Fruit fly (Drosophila melanogaster): ENCODE results near the gene CG43057.

The CG43057 gene

DNA sequence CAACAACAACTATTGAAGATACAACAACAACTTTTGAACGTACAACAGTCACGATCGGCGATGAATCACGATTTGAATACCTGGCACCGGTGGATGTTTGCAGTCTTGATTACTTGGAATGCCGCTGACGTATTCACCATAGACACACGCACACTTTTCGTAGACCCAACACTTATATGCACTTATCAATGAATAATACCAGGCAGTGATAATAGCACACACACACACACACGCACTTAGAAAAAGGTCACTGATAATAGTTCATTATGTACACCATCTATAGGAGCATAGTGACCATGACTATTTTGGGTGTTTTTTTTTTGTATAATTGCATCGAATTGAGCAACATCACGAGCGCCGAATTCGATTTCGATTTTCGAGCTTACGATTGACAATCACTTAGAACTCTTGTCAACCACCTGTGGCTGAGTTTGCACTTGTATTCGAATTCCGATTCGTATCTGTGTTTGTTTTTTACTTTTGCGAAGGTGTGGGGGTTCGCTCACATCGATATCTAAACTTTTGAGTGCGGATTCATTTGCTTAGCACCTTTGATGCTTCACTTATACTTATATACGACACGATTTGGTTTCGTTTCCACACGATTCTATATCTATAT is 4.7 kb downstream of the CG43057 start (continued):
- TF ChIP-seq PHDP (tag; optimal IDR thresholded peaks at IDR 0.05) (no peak), sug (tag; optimal IDR thresholded peaks at IDR 0.05) (peak; percentile 12), CG6813 (GFP tag; optimal IDR thresholded peaks at IDR 0.05) (peak; percentile 16), ems (GFP tag; optimal IDR thresholded peaks at IDR 0.05) (no peak), gro (GFP tag; optimal IDR thresholded peaks at IDR 0.05) (peak; percentile 22), gfzf (GFP tag; optimal IDR thresholded peaks at IDR 0.05) (no peak), CG30431 (GFP tag; optimal IDR thresholded peaks at IDR 0.05) (no peak), grn (GFP tag; optimal IDR thresholded peaks at IDR 0.05) (peak; percentile 4), CG34376 (GFP tag; optimal IDR thresholded peaks at IDR 0.05) (peak; percentile 42), z (GFP tag; IDR thresholded peaks at IDR 0.05) (peak; percentile 43; the same call in 1 of the 3 replicates), Med (GFP tag) (peak; percentile 29), Hr78 (GFP tag; optimal IDR thresholded peaks at IDR 0.05) (peak in 1 of 2 experiments; percentile 90), GATAe (GFP tag; conservative IDR thresholded peaks at IDR 0.05) (peak; percentile 75; the same call in 1 of the 2 replicates), CG9437 (GFP tag; optimal IDR thresholded peaks at IDR 0.05) (no peak), corto (GFP tag; optimal IDR thresholded peaks at IDR 0.05) (peak; percentile 18), Xbp1 (GFP tag; optimal IDR thresholded peaks at IDR 0.05) (no peak), CG7271 (tag; optimal IDR thresholded peaks at IDR 0.05) (no peak), eve (GFP tag; optimal IDR thresholded peaks at IDR 0.05) (peak in 1 of 2 experiments; percentile 74), Asciz (GFP tag; optimal IDR thresholded peaks at IDR 0.05) (peak; percentile 26), CG15479 (GFP tag; optimal IDR thresholded peaks at IDR 0.05) (peak; percentile 24), scrt (GFP tag; optimal IDR thresholded peaks at IDR 0.05) (no peak), kni (GFP tag; optimal IDR thresholded peaks at IDR 0.05) (peak; percentile 20), Hey (tag; optimal IDR thresholded peaks at IDR 0.05) (peak; percentile 41), maf-S (GFP tag; optimal IDR thresholded peaks at IDR 0.05) (no peak), cg (GFP tag; optimal IDR thresholded peaks at IDR 0.05) (peak; percentile 79), CG4360 (GFP tag; IDR thresholded peaks at IDR 0.05) (peak; percentile 72), Atf-2 (GFP tag; optimal IDR thresholded peaks at IDR 0.05) (no peak), tup (GFP tag; optimal IDR thresholded peaks at IDR 0.05) (no peak), org-1 (GFP tag; optimal IDR thresholded peaks at IDR 0.05) (no peak), mirr (GFP tag; optimal IDR thresholded peaks at IDR 0.05) (peak; percentile 24), lab (GFP tag; optimal IDR thresholded peaks at IDR 0.05) (peak; percentile 21)

DNA sequence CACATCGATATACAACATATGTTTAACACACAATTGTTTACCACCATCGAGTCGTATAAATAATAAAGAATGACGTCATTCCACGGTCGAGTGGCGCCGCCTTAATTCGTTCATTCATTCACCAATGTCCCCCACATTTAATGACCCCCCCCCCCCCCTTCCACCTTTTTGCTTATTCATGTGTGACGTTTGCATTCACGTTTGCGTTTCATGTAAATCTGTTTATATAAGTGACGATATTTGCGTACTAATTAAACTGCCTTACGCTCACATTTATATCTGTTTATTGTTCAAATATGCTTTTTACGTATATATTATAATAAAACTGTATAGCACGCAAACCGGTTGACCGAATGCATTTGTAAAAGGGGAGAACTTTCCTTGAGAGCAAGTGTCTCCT is 10.2 kb downstream of the CG43057 start:
- TF ChIP-seq vnd (GFP tag; IDR thresholded peaks at IDR 0.05; ENCODE audit: partially characterized antibody) (no peak), lab (GFP tag; optimal IDR thresholded peaks at IDR 0.05) (peak; percentile 26), CG5245 (GFP tag; optimal IDR thresholded peaks at IDR 0.05) (no peak), CG12769 (tag; optimal IDR thresholded peaks at IDR 0.05) (peak; percentile 12), cwo (GFP tag; optimal IDR thresholded peaks at IDR 0.05) (peak; percentile 60), CG10543 (GFP tag; optimal IDR thresholded peaks at IDR 0.05) (peak; percentile 48), gem (tag; optimal IDR thresholded peaks at IDR 0.05) (no peak), BtbVII (GFP tag; optimal IDR thresholded peaks at IDR 0.05) (peak; percentile 30), Asciz (GFP tag; optimal IDR thresholded peaks at IDR 0.05) (peak; percentile 19), CG15269 (tag; optimal IDR thresholded peaks at IDR 0.05) (peak; percentile 10), Med (GFP tag) (peak; percentile 28), twi (tag; optimal IDR thresholded peaks at IDR 0.05) (no peak), chinmo (GFP tag; IDR thresholded peaks at IDR 0.05; ENCODE audit: partially characterized antibody) (peak; percentile 92; the same call in 3 of the 4 replicates), sd (tag; optimal IDR thresholded peaks at IDR 0.05) (peak; percentile 56), mirr (GFP tag; optimal IDR thresholded peaks at IDR 0.05) (peak; percentile 26), exex (tag; optimal IDR thresholded peaks at IDR 0.05) (peak; percentile 2), CG10147 (GFP tag; optimal IDR thresholded peaks at IDR 0.05) (peak; percentile 3), CG7987 (GFP tag; optimal IDR thresholded peaks at IDR 0.05) (peak; percentile 23), CG3281 (GFP tag; optimal IDR thresholded peaks at IDR 0.05) (no peak), crol (GFP tag; IDR thresholded peaks at IDR 0.05) (peak; percentile 47; the same call in 1 of the 2 replicates), sug (tag; optimal IDR thresholded peaks at IDR 0.05) (peak; percentile 22), caup (GFP tag; optimal IDR thresholded peaks at IDR 0.05; ENCODE audit: severe bottlenecking) (peak; percentile 37)

All from whole organism, embryonic.